Worm (Caenorhabditis elegans) whole organism, late embryonic: Measurements from ENCODE around the gene Y46D2A.1.

Source experiments
- C08G9.2 ChIP-seq: sonication (generic microtip); optimal IDR thresholded peaks from 2 replicates; lab custom pipeline; 2016; ENCODE audit warnings: mild to moderate bottlenecking, missing genetic modification characterization, moderate library complexity, missing compliant biosample characterization
- F13H6.1 ChIP-seq: sonication (generic microtip); optimal IDR thresholded peaks from 2 replicates; lab custom pipeline; 2016; ENCODE audit warnings: missing genetic modification characterization, missing compliant biosample characterization
- Y22D7AL.16 ChIP-seq: sonication (generic microtip); optimal IDR thresholded peaks from 2 replicates; lab custom pipeline; 2016; ENCODE audit warnings: missing genetic modification characterization, missing compliant biosample characterization
- ahr-1 ChIP-seq: sonication (generic microtip); optimal IDR thresholded peaks from 2 replicates; lab custom pipeline; 2016; ENCODE audit warnings: missing genetic modification characterization, missing compliant biosample characterization
- ama-1 ChIP-seq: fragments of 150-350 bp; optimal IDR thresholded peaks from 2 replicates; lab custom pipeline; 2014
- ceh-14 ChIP-seq: sonication (generic microtip); optimal IDR thresholded peaks from 2 replicates; lab custom pipeline; 2016; ENCODE audit warnings: missing genotype, missing genetic modification characterization, missing compliant biosample characterization
- ceh-18 ChIP-seq: sonication (generic microtip); optimal IDR thresholded peaks from 2 replicates; lab custom pipeline; 2016; ENCODE audit warnings: missing genetic modification characterization, missing compliant biosample characterization
- ceh-19 ChIP-seq: fragments of 200-800 bp; sonication (Bioruptor generic); optimal IDR thresholded peaks from 2 replicates; lab custom pipeline; 2018; ENCODE audit warnings: mild to moderate bottlenecking, missing genetic modification characterization, missing compliant biosample characterization
- ceh-22 ChIP-seq: sonication (generic microtip); optimal IDR thresholded peaks from 2 replicates; lab custom pipeline; 2017; ENCODE audit warnings: missing biosample characterization, missing genetic modification characterization
- ceh-24 ChIP-seq: sonication (generic microtip); optimal IDR thresholded peaks from 2 replicates; lab custom pipeline; 2016; ENCODE audit warnings: mild to moderate bottlenecking, missing genetic modification characterization, missing compliant biosample characterization
- ceh-31 ChIP-seq: sonication (generic microtip); optimal IDR thresholded peaks from 2 replicates; lab custom pipeline; 2016; ENCODE audit warnings: missing genetic modification characterization, missing compliant biosample characterization
- ceh-34 ChIP-seq: sonication (generic microtip); optimal IDR thresholded peaks from 2 replicates; lab custom pipeline; 2016; ENCODE audit warnings: mild to moderate bottlenecking, missing genetic modification characterization, missing compliant biosample characterization
- ceh-48 ChIP-seq: sonication (generic microtip); optimal IDR thresholded peaks from 2 replicates; lab custom pipeline; 2016; ENCODE audit warnings: missing genetic modification characterization, inconsistent platforms, missing compliant biosample characterization
- ceh-6 ChIP-seq: fragments of 200-800 bp; sonication (Bioruptor generic); optimal IDR thresholded peaks from 2 replicates; lab custom pipeline; 2018; ENCODE audit warnings: mild to moderate bottlenecking, missing genetic modification characterization, missing compliant biosample characterization
- dve-1 ChIP-seq: sonication (generic microtip); optimal IDR thresholded peaks from 2 replicates; lab custom pipeline; 2017; ENCODE audit warnings: antibody characterized with exemption, mild to moderate bottlenecking, missing genetic modification characterization, missing compliant biosample characterization
- elt-4 ChIP-seq: sonication (generic microtip); optimal IDR thresholded peaks from 2 replicates; lab custom pipeline; 2016; ENCODE audit warnings: missing genetic modification characterization, missing compliant biosample characterization
- ets-4 ChIP-seq: sonication (generic microtip); optimal IDR thresholded peaks from 2 replicates; lab custom pipeline; 2016; ENCODE audit warnings: missing genetic modification characterization, missing compliant biosample characterization
- eyg-1 ChIP-seq: sonication (generic microtip); optimal IDR thresholded peaks from 2 replicates; lab custom pipeline; 2016; ENCODE audit warnings: missing genotype, missing genetic modification characterization, missing compliant biosample characterization
- fax-1 ChIP-seq: sonication (generic microtip); optimal IDR thresholded peaks from 2 replicates; lab custom pipeline; 2016; ENCODE audit warnings: missing genotype, missing genetic modification characterization, missing compliant biosample characterization
- fkh-10 ChIP-seq: fragments of 150-350 bp; optimal IDR thresholded peaks from 2 replicates; lab custom pipeline; 2014; ENCODE audit warnings: missing biosample characterization, missing genetic modification reagents, missing genetic modification characterization
- gmeb-2 ChIP-seq: sonication (generic microtip); optimal IDR thresholded peaks from 2 replicates; lab custom pipeline; 2016; ENCODE audit warnings: missing genetic modification characterization, inconsistent platforms, missing compliant biosample characterization
- hlh-13 ChIP-seq: fragments of 200-800 bp; sonication (Bioruptor generic); optimal IDR thresholded peaks from 2 replicates; lab custom pipeline; 2018; ENCODE audit warnings: mild to moderate bottlenecking, missing genetic modification characterization, missing compliant biosample characterization
- hlh-15 ChIP-seq: sonication (generic microtip); optimal IDR thresholded peaks from 2 replicates; lab custom pipeline; 2016; ENCODE audit warnings: missing genetic modification characterization, missing compliant biosample characterization
- hlh-6 ChIP-seq: sonication (generic microtip); optimal IDR thresholded peaks from 2 replicates; lab custom pipeline; 2016; ENCODE audit warnings: missing genotype, missing genetic modification characterization, missing compliant biosample characterization
- nfya-1 ChIP-seq: sonication (generic microtip); optimal IDR thresholded peaks from 2 replicates; lab custom pipeline; 2017; ENCODE audit warnings: missing genetic modification characterization, mild to moderate bottlenecking, missing compliant biosample characterization, antibody characterized with exemption, moderate library complexity
- npax-4 ChIP-seq: sonication (generic microtip); optimal IDR thresholded peaks from 2 replicates; lab custom pipeline; 2016; ENCODE audit warnings: missing genetic modification characterization, missing compliant biosample characterization
- pat-9 ChIP-seq: fragments of 200-800 bp; sonication (Bioruptor generic); optimal IDR thresholded peaks from 2 replicates; lab custom pipeline; 2018; ENCODE audit warnings: mild to moderate bottlenecking, missing genetic modification characterization, moderate library complexity, missing compliant biosample characterization
- pax-1 ChIP-seq: fragments of 150-350 bp; optimal IDR thresholded peaks from 2 replicates; lab custom pipeline; 2014; ENCODE audit warnings: missing biosample characterization, missing genetic modification characterization
- pha-2 ChIP-seq: sonication (generic microtip); optimal IDR thresholded peaks from 2 replicates; lab custom pipeline; 2017; ENCODE audit warnings: mild to moderate bottlenecking, missing genetic modification characterization, missing compliant biosample characterization
- pqm-1 ChIP-seq: sonication (generic microtip); optimal IDR thresholded peaks from 2 replicates; lab custom pipeline; 2016; ENCODE audit warnings: missing genetic modification characterization, missing compliant biosample characterization
- pros-1 ChIP-seq: fragments of 150-350 bp; optimal IDR thresholded peaks from 2 replicates; lab custom pipeline; 2014; ENCODE audit warnings: missing biosample characterization, missing genetic modification reagents, missing genetic modification characterization
- rnt-1 ChIP-seq: sonication (generic microtip); optimal IDR thresholded peaks from 2 replicates; lab custom pipeline; 2016; ENCODE audit warnings: missing genetic modification characterization, missing compliant biosample characterization
- sox-4 ChIP-seq: sonication (generic microtip); optimal IDR thresholded peaks from 2 replicates; lab custom pipeline; 2017; ENCODE audit warnings: mild to moderate bottlenecking, missing genetic modification characterization, inconsistent platforms, missing compliant biosample characterization
- ttx-3 ChIP-seq: sonication (generic microtip); optimal IDR thresholded peaks from 2 replicates; lab custom pipeline; 2016; ENCODE audit warnings: missing genetic modification reagents, missing genetic modification characterization, missing compliant biosample characterization
- unc-3 ChIP-seq, 2 experiments: fragments of 200-800 bp in 1 of 2; sonication (Bioruptor generic) in 1 of 2; sonication (generic microtip) in 1 of 2; conservative IDR thresholded peaks in 1 of 2; optimal IDR thresholded peaks in 1 of 2; 2 replicates each; pipeline versions ENCODE4 v1.3.6 to Lab custom; 2016 to 2022; ENCODE audit warnings: missing compliant biosample characterization in 2 of 2, missing genetic modification characterization in 2 of 2, missing genetic modification reagents in 1 of 2
- unc-42 ChIP-seq: sonication (generic microtip); optimal IDR thresholded peaks from 2 replicates; lab custom pipeline; 2016; ENCODE audit warnings: missing genotype, missing genetic modification characterization, missing compliant biosample characterization
- unc-55 ChIP-seq: sonication (generic microtip); optimal IDR thresholded peaks from 2 replicates; lab custom pipeline; 2017; ENCODE audit warnings: missing biosample characterization, missing genetic modification reagents, missing genetic modification characterization
- unc-86 ChIP-seq: sonication (generic microtip); optimal IDR thresholded peaks from 2 replicates; lab custom pipeline; 2016; ENCODE audit warnings: missing genetic modification characterization, missing compliant biosample characterization
- zip-5 ChIP-seq: sonication (generic microtip); optimal IDR thresholded peaks from 2 replicates; lab custom pipeline; 2016; ENCODE audit warnings: missing genetic modification characterization, missing compliant biosample characterization
- ztf-16 ChIP-seq: sonication (generic microtip); optimal IDR thresholded peaks from 2 replicates; lab custom pipeline; 2017; ENCODE audit warnings: missing genetic modification characterization, missing compliant biosample characterization

Y46D2A.1 gene

DNA sequence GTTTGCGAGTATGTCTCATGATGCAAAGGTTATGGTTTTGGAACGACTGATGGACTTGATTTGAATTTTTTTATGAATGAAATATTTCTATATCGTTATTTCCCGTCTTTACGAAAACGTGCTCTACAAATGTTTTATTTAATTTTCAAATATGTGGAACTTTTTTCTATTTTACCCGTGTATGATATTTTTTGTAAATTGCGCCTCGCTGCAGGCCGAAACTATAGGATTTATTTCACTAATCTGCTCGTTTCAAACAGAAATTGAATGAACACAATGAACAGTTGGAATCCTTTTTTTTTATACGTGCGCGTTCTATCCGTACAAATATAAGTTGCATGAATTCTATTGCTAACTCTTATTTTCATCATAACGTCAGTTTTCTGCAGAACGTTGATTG, 24.4 kb upstream of the Y46D2A.1 start, which contains the start of gene btb-18:
Gene btb-18, plus strand, starts transcription at position 301 of the 400 bp plus-strand sequence.
- TF ChIP-seq fkh-10 (no peak), nfya-1 (tag; lab: Kevin White, UChicago) (no peak), pax-1 (tag; lab: Kevin White, UChicago) (no peak), rnt-1 (tag; lab: Kevin White, UChicago) (no peak), ztf-16 (tag; lab: Kevin White, UChicago) (no peak), pros-1 (tag; lab: Kevin White, UChicago) (no peak), ceh-31 (tag; lab: Kevin White, UChicago) (no peak), zip-5 (no peak), pha-2 (tag; lab: Kevin White, UChicago) (no peak), ama-1 (no peak), ceh-14 (tag; lab: Kevin White, UChicago) (no peak), pqm-1 (tag; lab: Kevin White, UChicago) (no peak), unc-86 (tag; lab: Kevin White, UChicago) (no peak), C08G9.2 (tag; lab: Kevin White, UChicago) (no peak), dve-1 (tag; lab: Kevin White, UChicago) (no peak), gmeb-2 (tag; lab: Kevin White, UChicago) (no peak), hlh-13 (GFP tag; lab: Kevin White, UChicago) (no peak), unc-3 (GFP tag; conservative IDR thresholded peaks at IDR 0.05; lab: Robert Waterston, UW) (no peak), unc-3 (tag; optimal IDR thresholded peaks at IDR 0.05; lab: Kevin White, UChicago) (no peak)

DNA sequence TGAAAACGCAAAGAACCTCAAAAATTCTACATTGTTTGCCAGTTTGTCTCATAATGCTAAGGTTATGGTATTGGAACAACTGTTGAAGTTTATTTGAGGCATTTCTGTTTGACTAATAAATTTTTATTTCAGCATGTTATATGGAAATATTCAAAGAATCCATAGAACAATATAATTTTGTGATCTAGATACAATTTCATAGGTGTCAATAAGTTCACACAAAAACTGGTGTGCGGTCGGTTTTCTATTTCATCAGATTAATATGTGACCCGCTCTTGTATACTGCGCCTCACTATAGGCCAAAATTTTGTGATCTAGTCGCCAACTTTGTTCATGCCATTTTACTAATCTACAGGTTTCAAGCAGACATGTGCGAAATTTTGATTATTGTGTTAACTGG, 22.9 kb upstream of the Y46D2A.1 start, which contains the start of gene btb-22:
Gene btb-22, plus strand, starts transcription at position 301 of the 400 bp plus-strand sequence.
- TF ChIP-seq dve-1 (tag; lab: Kevin White, UChicago), result no peak
- TF ChIP-seq ztf-16 (tag; lab: Kevin White, UChicago), result no peak
- TF ChIP-seq ceh-18 (tag; lab: Kevin White, UChicago), result no peak
- TF ChIP-seq zip-5, result no peak
- no peak for TF ChIP-seq Y22D7AL.16 (tag; lab: Kevin White, UChicago)
- no peak for TF ChIP-seq pat-9 (tag; lab: Kevin White, UChicago)
- TF ChIP-seq hlh-15 (tag; lab: Kevin White, UChicago), result no peak
- TF ChIP-seq rnt-1 (tag; lab: Kevin White, UChicago), result no peak
- TF ChIP-seq ets-4 (tag; lab: Kevin White, UChicago), result no peak
- no peak for TF ChIP-seq ceh-6 (GFP tag; lab: Kevin White, UChicago)
- no peak for TF ChIP-seq ceh-19
- no peak for TF ChIP-seq npax-4 (tag; lab: Kevin White, UChicago)
- no peak for TF ChIP-seq ceh-22 (tag; lab: Kevin White, UChicago)
- no peak for TF ChIP-seq ceh-34 (tag; lab: Kevin White, UChicago)
- no peak for TF ChIP-seq pax-1 (tag; lab: Kevin White, UChicago)
- no peak for TF ChIP-seq unc-86 (tag; lab: Kevin White, UChicago)
- no peak for TF ChIP-seq ttx-3 (tag; lab: Kevin White, UChicago)
- no peak for TF ChIP-seq unc-42 (tag; lab: Kevin White, UChicago)
- no peak for TF ChIP-seq unc-55 (GFP tag; lab: Kevin White, UChicago)

DNA sequence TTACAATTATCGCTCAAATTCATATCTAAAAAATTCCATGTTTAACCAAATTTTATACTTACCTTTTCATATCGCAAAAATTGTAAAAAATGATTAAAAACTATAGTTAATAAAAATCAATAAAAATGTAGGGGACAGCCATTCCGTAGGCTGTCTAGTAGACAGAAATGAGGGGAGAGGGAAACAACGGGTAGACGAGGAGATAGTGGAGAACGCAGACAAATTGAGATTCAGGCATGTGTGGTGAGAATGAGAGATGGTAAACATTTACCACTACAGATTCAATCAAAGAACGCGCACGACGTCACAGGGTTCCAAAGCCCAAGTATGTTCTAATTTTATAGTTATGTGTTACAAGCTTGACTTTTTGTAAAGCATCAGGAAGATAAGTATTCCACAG, 18.8 kb upstream of the Y46D2A.1 start:
- TF ChIP-seq unc-42 (tag; lab: Kevin White, UChicago) (no peak), unc-3 (GFP tag; conservative IDR thresholded peaks at IDR 0.05; lab: Robert Waterston, UW) (no peak), unc-3 (tag; optimal IDR thresholded peaks at IDR 0.05; lab: Kevin White, UChicago) (no peak), eyg-1 (no peak), ceh-24 (tag; lab: Kevin White, UChicago) (no peak), F13H6.1 (no peak), elt-4 (tag; lab: Kevin White, UChicago) (no peak), ahr-1 (tag; lab: Kevin White, UChicago) (no peak), ceh-48 (tag; lab: Kevin White, UChicago) (peak; percentile 45), sox-4 (tag; lab: Kevin White, UChicago) (no peak), ets-4 (tag; lab: Kevin White, UChicago) (no peak), Y22D7AL.16 (tag; lab: Kevin White, UChicago) (no peak), hlh-6 (tag; lab: Kevin White, UChicago) (no peak), ama-1 (peak; percentile 4), unc-55 (GFP tag; lab: Kevin White, UChicago) (peak; percentile 21), fax-1 (no peak), zip-5 (no peak)
